Fruit fly (Drosophila melanogaster) whole organism, embryonic: ENCODE measurements around the gene yellow-e2.
A peak's percentile ranks its signal among the peaks of the same experiment; 100 is the strongest.

Experiments
- Abd-B ChIP-seq: fragments of 200-800 bp; sonication (Bioruptor generic); optimal IDR thresholded peaks from 2 replicates; lab custom pipeline; 2018; ENCODE audit warnings: missing biosample characterization, mild to moderate bottlenecking, missing genetic modification characterization, moderate library complexity
- Antp ChIP-seq: fragments of 200-800 bp; sonication (Bioruptor generic); optimal IDR thresholded peaks from 3 replicates; lab custom pipeline; 2016; ENCODE audit warnings: missing biosample characterization, missing genetic modification characterization
- CG10543 ChIP-seq: fragments of 200-800 bp; sonication (Bioruptor generic); optimal IDR thresholded peaks from 3 replicates; lab custom pipeline; 2017; ENCODE audit warnings: missing biosample characterization, mild to moderate bottlenecking, missing genetic modification characterization, moderate library complexity
- CG12071 ChIP-seq: fragments of 200-800 bp; sonication (Bioruptor generic); optimal IDR thresholded peaks from 3 replicates; lab custom pipeline; 2018; ENCODE audit warnings: missing biosample characterization, mild to moderate bottlenecking, missing genetic modification characterization
- CG12236 ChIP-seq: fragments of 200-800 bp; sonication (Bioruptor generic); optimal IDR thresholded peaks from 2 replicates; lab custom pipeline; 2016; ENCODE audit warnings: missing biosample characterization, missing genetic modification characterization
- CG12769 ChIP-seq: fragments of 200-800 bp; sonication (Bioruptor generic); optimal IDR thresholded peaks from 2 replicates; lab custom pipeline; 2019; ENCODE audit warnings: missing biosample characterization, mild to moderate bottlenecking, missing genetic modification characterization, moderate library complexity
- CG14860 ChIP-seq: fragments of 200-800 bp; sonication (Bioruptor generic); IDR thresholded peaks from 3 replicates; pipeline ENCODE4 v1.3.6; 2022; ENCODE audit warnings: missing biosample characterization, missing genetic modification characterization; ENCODE audit not compliant: partially characterized antibody
- CG14965 ChIP-seq: fragments of 200-800 bp; sonication (Bioruptor generic); optimal IDR thresholded peaks from 2 replicates; lab custom pipeline; 2016; ENCODE audit warnings: missing biosample characterization, missing genetic modification characterization, borderline replicate concordance
- CG15011 ChIP-seq: fragments of 200-800 bp; sonication (Bioruptor generic); optimal IDR thresholded peaks from 3 replicates; lab custom pipeline; 2018; ENCODE audit warnings: missing biosample characterization, mild to moderate bottlenecking, missing genetic modification characterization
- CG1832 ChIP-seq: fragments of 200-800 bp; sonication (Bioruptor generic); optimal IDR thresholded peaks from 2 replicates; lab custom pipeline; 2017; ENCODE audit warnings: missing biosample characterization, mild to moderate bottlenecking, missing genetic modification characterization, inconsistent platforms
- CG2712 ChIP-seq: fragments of 200-800 bp; optimal IDR thresholded peaks from 3 replicates; lab custom pipeline; 2019; ENCODE audit warnings: missing biosample characterization, mild to moderate bottlenecking, missing genetic modification characterization, moderate library complexity
- CG2889 ChIP-seq: fragments of 200-800 bp; sonication (Bioruptor generic); IDR thresholded peaks from 3 replicates; pipeline ENCODE4 v1.3.6; 2022; ENCODE audit warnings: missing biosample characterization, missing genetic modification characterization
- CG6813 ChIP-seq: fragments of 200-800 bp; sonication (Bioruptor generic); optimal IDR thresholded peaks from 2 replicates; lab custom pipeline; 2017; ENCODE audit warnings: missing biosample characterization, missing genetic modification characterization, mild to moderate bottlenecking, moderate library complexity, missing genetic modification reagents
- CG7839 ChIP-seq: fragments of 200-800 bp; sonication (Bioruptor generic); optimal IDR thresholded peaks from 3 replicates; lab custom pipeline; 2018; ENCODE audit warnings: missing biosample characterization, mild to moderate bottlenecking, missing genetic modification characterization, moderate library complexity
- CG8290 ChIP-seq, 3 experiments: fragments of 200-800 bp; sonication (Bioruptor generic); optimal IDR thresholded peaks; 2 replicates each; lab custom pipeline; 2016 to 2019; ENCODE audit warnings: missing biosample characterization in 3 of 3, missing genetic modification characterization in 3 of 3, mild to moderate bottlenecking in 2 of 3, moderate library complexity in 1 of 3
- CG9609 ChIP-seq: fragments of 200-800 bp; sonication (Bioruptor generic); optimal IDR thresholded peaks from 3 replicates; lab custom pipeline; 2016; ENCODE audit warnings: missing biosample characterization, missing genetic modification characterization
- CkIIα-i1 ChIP-seq: fragments of 200-800 bp; sonication (Bioruptor generic); IDR thresholded peaks from 2 replicates; pipeline ENCODE4 v1.3.6; 2022; ENCODE audit warnings: missing biosample characterization, missing genetic modification characterization
- Dip2 ChIP-seq: fragments of 200-800 bp; sonication (Bioruptor generic); IDR thresholded peaks from 2 replicates; pipeline ENCODE4 v1.3.6; 2022; ENCODE audit warnings: missing biosample characterization, missing genetic modification characterization
- Eip74EF ChIP-seq, 2 experiments: fragments of 200-800 bp in 1 of 2; fragments of >200 bp in 1 of 2; sonication (Bioruptor generic) in 1 of 2; optimal IDR thresholded peaks; 2 replicates each; lab custom pipeline; 2017 to 2019; ENCODE audit warnings: missing biosample characterization in 2 of 2, missing genetic modification characterization in 2 of 2, mild to moderate bottlenecking in 1 of 2, moderate library complexity in 1 of 2
- Gsc ChIP-seq: fragments of 200-800 bp; sonication (Bioruptor generic); IDR thresholded peaks from 2 replicates; pipeline ENCODE4 v1.3.6; 2022; ENCODE audit warnings: missing biosample characterization, missing genetic modification characterization
- HHEX ChIP-seq: fragments of 200-800 bp; sonication (Bioruptor generic); optimal IDR thresholded peaks from 3 replicates; lab custom pipeline; 2017; ENCODE audit warnings: missing biosample characterization, mild to moderate bottlenecking, missing genetic modification characterization, missing genetic modification reagents
- Hr39 ChIP-seq: fragments of >200 bp; optimal IDR thresholded peaks from 2 replicates; lab custom pipeline; 2017
- Hr51 ChIP-seq, 2 experiments: fragments of 200-800 bp; sonication (Bioruptor generic); optimal IDR thresholded peaks; 2 replicates in 1 of 2; 3 replicates in 1 of 2; lab custom pipeline; 2016 to 2018; ENCODE audit warnings: missing biosample characterization in 2 of 2, missing genetic modification characterization in 2 of 2, mild to moderate bottlenecking in 1 of 2, moderate library complexity in 1 of 2
- Med ChIP-seq: fragments of 200-800 bp; sonication (Bioruptor generic); peaks from one replicate; lab custom pipeline; 2016; ENCODE audit warnings: missing biosample characterization, missing genetic modification characterization, mild to moderate bottlenecking, inconsistent platforms, moderate library complexity
- Mrtf ChIP-seq: fragments of 200-800 bp; sonication (Bioruptor generic); IDR thresholded peaks from 3 replicates; pipeline ENCODE4 v1.3.6; 2022; ENCODE audit warnings: missing biosample characterization, missing genetic modification characterization
- Opbp ChIP-seq: fragments of 200-800 bp; sonication (Bioruptor generic); IDR thresholded peaks from 3 replicates; pipeline ENCODE4 v1.3.6; 2022; ENCODE audit warnings: missing biosample characterization, missing genetic modification characterization; ENCODE audit not compliant: partially characterized antibody
- Ptx1 ChIP-seq: fragments of 200-800 bp; sonication (Bioruptor generic); IDR thresholded peaks from 2 replicates; pipeline ENCODE4 v1.3.6; 2022; ENCODE audit warnings: missing biosample characterization, missing genetic modification characterization
- Rx ChIP-seq: fragments of 200-800 bp; sonication (Bioruptor generic); IDR thresholded peaks from 2 replicates; pipeline ENCODE4 v1.3.6; 2022; ENCODE audit warnings: missing biosample characterization, missing genetic modification characterization
- Sox102F ChIP-seq: fragments of 200-800 bp; sonication (Bioruptor generic); optimal IDR thresholded peaks from 2 replicates; lab custom pipeline; 2018; ENCODE audit warnings: missing biosample characterization, mild to moderate bottlenecking, missing genetic modification characterization, moderate library complexity
- Trl ChIP-seq, 3 experiments: fragments of >200 bp in 2 of 3; fragments of 200-800 bp in 1 of 3; sonication (Bioruptor generic) in 1 of 3; optimal IDR thresholded peaks; 2 replicates in 1 of 3; 3 replicates in 2 of 3; lab custom pipeline; 2016 to 2017; ENCODE audit warnings: missing biosample characterization in 1 of 3, missing genetic modification characterization in 1 of 3
- Vsx1 ChIP-seq: fragments of 200-800 bp; sonication (Bioruptor generic); optimal IDR thresholded peaks from 2 replicates; lab custom pipeline; 2017; ENCODE audit warnings: missing biosample characterization, mild to moderate bottlenecking, missing genetic modification characterization, missing genetic modification reagents
- al ChIP-seq: fragments of 200-800 bp; sonication (Bioruptor generic); IDR thresholded peaks from 2 replicates; pipeline ENCODE4 v1.3.6; 2022; ENCODE audit warnings: missing biosample characterization, missing genetic modification characterization
- dm ChIP-seq: fragments of 200-800 bp; sonication (Bioruptor generic); optimal IDR thresholded peaks from 3 replicates; lab custom pipeline; 2016; ENCODE audit warnings: missing biosample characterization, missing genetic modification characterization
- dmrt99B ChIP-seq: fragments of 200-800 bp; sonication (Bioruptor generic); optimal IDR thresholded peaks from 2 replicates; lab custom pipeline; 2018; ENCODE audit warnings: missing biosample characterization, mild to moderate bottlenecking, missing genetic modification characterization, moderate library complexity
- exex ChIP-seq: fragments of 200-800 bp; sonication (Bioruptor generic); optimal IDR thresholded peaks from 4 replicates; lab custom pipeline; 2018; ENCODE audit warnings: missing biosample characterization, mild to moderate bottlenecking, missing genetic modification characterization, moderate library complexity
- grn ChIP-seq: fragments of 200-800 bp; sonication (Bioruptor generic); optimal IDR thresholded peaks from 3 replicates; lab custom pipeline; 2017; ENCODE audit warnings: missing biosample characterization, missing genetic modification characterization
- lab ChIP-seq: fragments of 200-800 bp; sonication (Bioruptor generic); optimal IDR thresholded peaks from 3 replicates; lab custom pipeline; 2017; ENCODE audit warnings: missing biosample characterization, missing genetic modification characterization, mild to moderate bottlenecking, moderate library complexity, missing genetic modification reagents
- lov ChIP-seq, 2 experiments: fragments of 200-800 bp in 1 of 2; fragments of >200 bp in 1 of 2; sonication (Bioruptor generic) in 1 of 2; IDR thresholded peaks in 1 of 2; optimal IDR thresholded peaks in 1 of 2; 2 replicates in 1 of 2; 3 replicates in 1 of 2; pipeline versions ENCODE4 v1.3.6 to Lab custom; 2017 to 2022; ENCODE audit warnings: missing biosample characterization in 1 of 2, missing genetic modification characterization in 1 of 2
- luna ChIP-seq: fragments of 200-800 bp; sonication (Bioruptor generic); optimal IDR thresholded peaks from 2 replicates; lab custom pipeline; 2016; ENCODE audit warnings: missing biosample characterization, missing genetic modification characterization
- ro ChIP-seq: fragments of 200-800 bp; sonication (Bioruptor generic); IDR thresholded peaks from 2 replicates; pipeline ENCODE4 v1.3.6; 2022; ENCODE audit warnings: missing biosample characterization, missing genetic modification characterization
- sd ChIP-seq: fragments of 200-800 bp; sonication (Bioruptor generic); optimal IDR thresholded peaks from 3 replicates; lab custom pipeline; 2018; ENCODE audit warnings: missing biosample characterization, mild to moderate bottlenecking, missing genetic modification characterization, moderate library complexity
- sens ChIP-seq: fragments of 200-800 bp; sonication (Bioruptor generic); peaks from one replicate; lab custom pipeline; 2016; ENCODE audit warnings: missing biosample characterization, missing genetic modification characterization
- so ChIP-seq: fragments of 200-800 bp; sonication (Bioruptor generic); IDR thresholded peaks from 3 replicates; pipeline ENCODE4 v1.3.6; 2022; ENCODE audit warnings: missing biosample characterization, missing genetic modification characterization

The yellow-e2 gene

DNA sequence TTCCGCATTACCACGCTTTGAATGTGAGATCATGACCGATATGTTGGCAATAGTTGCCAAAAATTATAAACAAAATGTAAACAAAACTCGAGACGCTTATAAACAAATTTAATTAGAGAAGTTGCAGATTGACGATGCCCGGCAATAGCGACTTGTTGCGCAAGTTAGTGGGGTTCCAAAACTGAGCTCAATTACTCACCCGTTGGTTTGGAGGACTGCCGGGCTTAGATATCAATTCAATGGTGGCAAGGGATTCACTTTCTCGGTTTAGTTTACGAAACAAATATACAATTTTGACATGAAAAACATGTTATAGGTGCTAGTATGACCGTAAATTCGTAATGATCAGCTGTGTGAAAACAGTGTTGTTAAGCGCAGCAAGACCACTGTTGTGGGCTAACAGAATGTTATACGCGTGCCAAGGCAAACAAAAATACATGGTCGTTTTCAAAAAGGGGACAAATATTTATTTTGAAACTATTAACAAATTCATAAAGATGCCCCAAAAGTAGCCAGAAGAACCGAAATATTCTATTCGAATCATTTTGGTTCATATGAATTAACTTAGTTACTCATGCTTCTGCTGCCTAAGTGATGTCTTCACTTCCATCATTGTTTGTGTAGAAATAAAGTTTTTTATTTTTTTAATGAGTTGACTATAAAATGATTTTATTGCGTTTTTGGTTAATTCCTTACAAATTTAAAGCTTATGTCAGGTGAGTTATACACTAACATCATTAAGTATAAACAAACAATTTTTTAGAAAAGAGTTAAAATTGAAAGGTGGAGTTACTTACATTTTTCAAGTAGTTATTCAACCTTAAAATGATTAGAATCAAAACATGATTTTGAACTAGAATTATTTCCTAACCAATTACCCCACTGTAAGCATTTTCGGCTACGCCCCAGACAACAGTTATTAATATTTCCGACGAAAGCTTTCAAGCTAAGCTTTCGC, 40.0 kb downstream of the yellow-e2 start, which contains the start of gene Elp6 (continued):
- TF ChIP-seq CG14965 (GFP tag; lab: Kevin White, UChicago) (no peak), CG15011 (GFP tag; lab: Kevin White, UChicago) (peak; percentile 64)

- no peak for TF ChIP-seq CG12071 (GFP tag; lab: Kevin White, UChicago)
- TF ChIP-seq Rx (GFP tag; lab: Robert Waterston, UW), result no peak
- TF ChIP-seq CG9609 (GFP tag; lab: Kevin White, UChicago), result no peak
- no peak for TF ChIP-seq Opbp (GFP tag; lab: Robert Waterston, UW)
- TF ChIP-seq CG2712, result no peak
- no peak for TF ChIP-seq lov (optimal IDR thresholded peaks at IDR 0.05; lab: Kevin White, UChicago)
- no peak for TF ChIP-seq lov (GFP tag; IDR thresholded peaks at IDR 0.05; lab: Robert Waterston, UW)
- TF ChIP-seq CG6813 (GFP tag; lab: Kevin White, UChicago), result no peak
- no peak for TF ChIP-seq Mrtf (GFP tag; lab: Robert Waterston, UW)
- no peak for TF ChIP-seq CG12236
- TF ChIP-seq Hr51 (GFP tag; optimal IDR thresholded peaks at IDR 0.05; lab: Kevin White, UChicago), result peak in 1 of 2 experiments; percentile 19
- no peak for TF ChIP-seq Ptx1 (GFP tag; lab: Robert Waterston, UW)
- no peak for TF ChIP-seq CkIIα-i1 (GFP tag; lab: Robert Waterston, UW)
- TF ChIP-seq Med (GFP tag; lab: Kevin White, UChicago), result peak; percentile 58
- no peak for TF ChIP-seq Gsc (GFP tag; lab: Robert Waterston, UW)
- TF ChIP-seq al (GFP tag; lab: Robert Waterston, UW), result no peak
- TF ChIP-seq CG1832 (GFP tag; lab: Kevin White, UChicago), result no peak
- no peak for TF ChIP-seq Trl (optimal IDR thresholded peaks at IDR 0.05; lab: Kevin White, UChicago)
- no peak for TF ChIP-seq Trl (GFP tag; optimal IDR thresholded peaks at IDR 0.05; lab: Kevin White, UChicago)
- TF ChIP-seq Abd-B (GFP tag; lab: Kevin White, UChicago), result no peak
- peak; percentile 32 for TF ChIP-seq CG10543 (GFP tag; lab: Kevin White, UChicago)
- TF ChIP-seq exex, result peak; percentile 65
- no peak for TF ChIP-seq CG7839
- peak; percentile 19 for TF ChIP-seq lab
- no peak for TF ChIP-seq Antp
- no peak for TF ChIP-seq Vsx1 (GFP tag; lab: Kevin White, UChicago)
- TF ChIP-seq HHEX, result no peak
- TF ChIP-seq Hr39 (lab: Kevin White, UChicago), result no peak
- no peak for TF ChIP-seq Dip2
- TF ChIP-seq CG12769 (tag; lab: Kevin White, UChicago), result peak; percentile 74
- TF ChIP-seq sens (GFP tag; lab: Kevin White, UChicago), result peak; percentile 23
- TF ChIP-seq CG14860 (GFP tag; lab: Robert Waterston, UW), result no peak
- no peak for TF ChIP-seq Sox102F (GFP tag; lab: Kevin White, UChicago)
- no peak for TF ChIP-seq ro (GFP tag; lab: Robert Waterston, UW)
- TF ChIP-seq so (GFP tag; lab: Robert Waterston, UW), result 0 out of 3 replicates have a peak, but pooled peaks have one; percentile 41
- TF ChIP-seq CG2889, result no peak
- TF ChIP-seq dmrt99B (tag; lab: Kevin White, UChicago), result peak; percentile 13
- TF ChIP-seq Eip74EF (GFP tag; optimal IDR thresholded peaks at IDR 0.05; lab: Kevin White, UChicago), result no peak
- TF ChIP-seq sd (tag; lab: Kevin White, UChicago), result peak; percentile 8
- peak; percentile 68 for TF ChIP-seq grn
- TF ChIP-seq luna (GFP tag; lab: Kevin White, UChicago), result no peak
- TF ChIP-seq dm, result no peak
- TF ChIP-seq CG8290 (GFP tag; optimal IDR thresholded peaks at IDR 0.05; lab: Kevin White, UChicago), result no peak
- TF ChIP-seq CG8290 (tag; optimal IDR thresholded peaks at IDR 0.05; lab: Kevin White, UChicago), result peak in 1 of 2 experiments; percentile 44
Observed at dm6 chr3R:13365665-13366414, 41.0 kb downstream of the yellow-e2 start.
